Worm (Caenorhabditis elegans): Measurements from ENCODE around the gene cutl-28.

- no peak for TF ChIP-seq hnd-1 (tag; optimal IDR thresholded peaks at IDR 0.05)
- no peak for TF ChIP-seq hmbx-1 (tag; optimal IDR thresholded peaks at IDR 0.05)
- no peak for TF ChIP-seq hmg-4 (GFP tag; optimal IDR thresholded peaks at IDR 0.05)
Observed at ce11 chrIV:707635-708034, 23.3 kb downstream of the cutl-28 start, which contains the start of gene cutl-26.

Measured in whole organism, early embryonic.